Worm (Caenorhabditis elegans): ENCODE results near the gene F09E5.3.

The F09E5.3 gene

DNA sequence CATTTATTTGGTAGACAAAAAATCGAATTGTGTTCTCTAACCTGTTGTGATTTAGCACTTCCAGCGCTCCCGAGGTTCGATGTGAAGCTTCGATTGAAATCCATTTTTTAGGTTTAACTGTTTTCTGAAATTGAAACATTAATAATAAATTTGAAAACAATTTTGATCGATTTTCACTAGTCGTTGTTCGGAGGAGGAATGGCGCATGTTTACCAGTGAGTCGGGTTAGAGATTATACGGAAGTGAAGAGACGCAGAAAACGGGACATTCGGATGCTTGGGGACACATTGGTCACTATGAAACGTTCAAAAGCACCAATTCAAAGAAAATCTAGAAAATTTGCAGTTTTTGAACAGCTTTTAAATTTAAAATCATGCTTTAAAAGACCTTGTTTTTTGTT lies 25.0 kb downstream of the F09E5.3 start, which contains the start of gene fbxl-3:
Gene fbxl-3, minus strand, starts transcription at position 124 of the 400 bp plus-strand sequence.
- no peak for TF ChIP-seq hlh-30 (tag; optimal IDR thresholded peaks at IDR 0.05; ENCODE audit: insufficient read depth)
- TF ChIP-seq pqm-1 (tag; optimal IDR thresholded peaks at IDR 0.05), result no peak
- TF ChIP-seq syd-9 (tag; optimal IDR thresholded peaks at IDR 0.05), result no peak
- TF ChIP-seq sdc-2 (tag; optimal IDR thresholded peaks at IDR 0.05), result no peak
- TF ChIP-seq ceh-9 (tag; optimal IDR thresholded peaks at IDR 0.05), result no peak
- no peak for TF ChIP-seq ceh-19 (GFP tag; optimal IDR thresholded peaks at IDR 0.05)
- TF ChIP-seq ceh-34 (tag; optimal IDR thresholded peaks at IDR 0.05), result no peak
- TF ChIP-seq sox-2 (GFP tag; IDR thresholded peaks at IDR 0.05), result no peak
- TF ChIP-seq elt-2 (tag; optimal IDR thresholded peaks at IDR 0.05), result no peak
- TF ChIP-seq unc-55 (GFP tag; optimal IDR thresholded peaks at IDR 0.05), result no peak
- TF ChIP-seq C08G9.2 (tag; optimal IDR thresholded peaks at IDR 0.05), result no peak
- no peak for TF ChIP-seq hlh-15 (tag; optimal IDR thresholded peaks at IDR 0.05)
- no peak for TF ChIP-seq fkh-6 (tag; optimal IDR thresholded peaks at IDR 0.05)
- TF ChIP-seq ttx-3 (tag; optimal IDR thresholded peaks at IDR 0.05), result no peak
- TF ChIP-seq ztf-16 (tag; optimal IDR thresholded peaks at IDR 0.05), result no peak

DNA sequence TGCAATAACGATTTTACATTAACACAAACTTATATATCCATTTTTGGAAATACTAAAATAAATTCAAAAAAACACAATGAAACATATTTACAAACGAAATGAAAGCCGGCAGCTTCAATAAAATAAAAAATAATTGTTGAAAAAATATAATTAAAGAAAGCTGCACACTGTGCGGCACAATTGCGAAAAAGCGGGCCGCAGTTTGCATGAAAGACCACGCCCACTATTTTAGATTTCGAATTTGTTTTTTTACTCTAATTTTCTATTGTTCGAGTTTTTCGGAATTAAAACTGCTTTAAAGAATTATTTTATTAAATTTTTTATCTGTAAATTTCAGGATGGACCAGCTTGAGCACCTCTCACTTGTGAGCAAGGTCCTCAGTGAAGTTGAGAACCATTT lies 25.4 kb downstream of the F09E5.3 start, which contains the start of gene mog-5:
Gene mog-5, plus strand, starts transcription at position 338 of the 400 bp plus-strand sequence.
- TF ChIP-seq unc-3 (GFP tag; conservative IDR thresholded peaks at IDR 0.05) (no peak), unc-3 (tag; optimal IDR thresholded peaks at IDR 0.05) (no peak), ref-2 (tag; optimal IDR thresholded peaks at IDR 0.05) (peak; percentile 26), ama-1 (optimal IDR thresholded peaks at IDR 0.05) (no peak), hlh-8 (tag; optimal IDR thresholded peaks at IDR 0.05) (peak; percentile 27), pax-1 (tag; optimal IDR thresholded peaks at IDR 0.05) (no peak), ceh-48 (tag; optimal IDR thresholded peaks at IDR 0.05) (no peak), ceh-18 (tag; optimal IDR thresholded peaks at IDR 0.05) (no peak), fkh-6 (tag; optimal IDR thresholded peaks at IDR 0.05) (no peak), ceh-45 (GFP tag; IDR thresholded peaks at IDR 0.05) (no peak), unc-86 (tag; optimal IDR thresholded peaks at IDR 0.05) (peak; percentile 26), fkh-10 (GFP tag; optimal IDR thresholded peaks at IDR 0.05) (no peak), rnt-1 (tag; optimal IDR thresholded peaks at IDR 0.05) (no peak), tbx-2 (tag; optimal IDR thresholded peaks at IDR 0.05) (peak; percentile 50), fax-1 (tag; optimal IDR thresholded peaks at IDR 0.05) (peak; percentile 14), tbx-7 (tag; optimal IDR thresholded peaks at IDR 0.05) (no peak), sox-4 (tag; optimal IDR thresholded peaks at IDR 0.05) (peak; percentile 55), pha-4 (tag; optimal IDR thresholded peaks at IDR 0.05) (no peak), nfya-1 (tag; optimal IDR thresholded peaks at IDR 0.05) (peak; percentile 32), nhr-232 (tag; optimal IDR thresholded peaks at IDR 0.05) (peak; percentile 50), madf-2 (tag; optimal IDR thresholded peaks at IDR 0.05) (no peak), hlh-15 (tag; optimal IDR thresholded peaks at IDR 0.05) (no peak), ceh-34 (tag; optimal IDR thresholded peaks at IDR 0.05) (no peak), C08G9.2 (tag; optimal IDR thresholded peaks at IDR 0.05) (no peak), Y22D7AL.16 (tag; optimal IDR thresholded peaks at IDR 0.05) (no peak), npax-4 (tag; optimal IDR thresholded peaks at IDR 0.05) (no peak), ceh-31 (tag; optimal IDR thresholded peaks at IDR 0.05) (peak; percentile 11), unc-55 (GFP tag; optimal IDR thresholded peaks at IDR 0.05) (no peak), eyg-1 (tag; optimal IDR thresholded peaks at IDR 0.05) (no peak), sdc-2 (tag; optimal IDR thresholded peaks at IDR 0.05) (no peak), ceh-24 (tag; optimal IDR thresholded peaks at IDR 0.05) (no peak), lin-11 (tag; optimal IDR thresholded peaks at IDR 0.05) (peak; percentile 36), ceh-9 (tag; optimal IDR thresholded peaks at IDR 0.05) (no peak), F13H6.1 (tag; optimal IDR thresholded peaks at IDR 0.05) (peak; percentile 31), mec-3 (tag; optimal IDR thresholded peaks at IDR 0.05; ENCODE audit: borderline replicate concordance) (no peak), C38D4.7 (GFP tag; optimal IDR thresholded peaks at IDR 0.05) (peak; percentile 38), hlh-13 (GFP tag; optimal IDR thresholded peaks at IDR 0.05) (no peak), pat-9 (tag; optimal IDR thresholded peaks at IDR 0.05) (peak; percentile 30), ceh-30 (tag; optimal IDR thresholded peaks at IDR 0.05) (no peak), elt-4 (tag; optimal IDR thresholded peaks at IDR 0.05) (no peak), zip-5 (tag; optimal IDR thresholded peaks at IDR 0.05) (peak; percentile 13), sox-2 (GFP tag; IDR thresholded peaks at IDR 0.05) (no peak; the same call in 1 of the 2 replicates), pha-2 (tag; optimal IDR thresholded peaks at IDR 0.05) (peak; percentile 32), dmd-4 (tag; optimal IDR thresholded peaks at IDR 0.05; ENCODE audit: borderline replicate concordance) (no peak), pqm-1 (tag; optimal IDR thresholded peaks at IDR 0.05) (no peak)

All from whole organism, late embryonic.